Fruit fly (Drosophila melanogaster) whole organism, embryonic: ENCODE measurements around the gene CG33946.

ENCODE experiments used
- Aef1 ChIP-seq: fragments of 200-800 bp; sonication (Bioruptor generic); IDR thresholded peaks from 3 replicates; pipeline ENCODE4 v1.3.6; 2022; ENCODE audit warnings: missing biosample characterization, missing genetic modification characterization
- Atf3 ChIP-seq: fragments of 200-800 bp; sonication (Bioruptor generic); optimal IDR thresholded peaks from 3 replicates; lab custom pipeline; 2016; ENCODE audit warnings: missing biosample characterization, missing genetic modification characterization
- CG12744 ChIP-seq: fragments of 200-800 bp; sonication (Bioruptor generic); optimal IDR thresholded peaks from 2 replicates; lab custom pipeline; 2016; ENCODE audit warnings: missing biosample characterization, missing genetic modification characterization
- CG12942 ChIP-seq: fragments of 200-800 bp; sonication (Bioruptor generic); optimal IDR thresholded peaks from 3 replicates; lab custom pipeline; 2016; ENCODE audit warnings: missing biosample characterization, missing genetic modification characterization
- CG13287 ChIP-seq: fragments of 200-800 bp; sonication (Bioruptor generic); IDR thresholded peaks from 2 replicates; pipeline ENCODE4 v1.3.6; 2022; ENCODE audit warnings: missing biosample characterization, missing genetic modification characterization; ENCODE audit not compliant: partially characterized antibody
- CG14050 ChIP-seq: fragments of 200-800 bp; sonication (Bioruptor generic); IDR thresholded peaks from 3 replicates; pipeline ENCODE4 v1.3.6; 2022; ENCODE audit warnings: missing biosample characterization, missing genetic modification characterization
- CG15479 ChIP-seq: fragments of 200-800 bp; sonication (Bioruptor generic); optimal IDR thresholded peaks from 3 replicates; lab custom pipeline; 2019; ENCODE audit warnings: missing biosample characterization, mild to moderate bottlenecking, missing genetic modification characterization, moderate library complexity
- CG16815 ChIP-seq: fragments of 200-800 bp; sonication (Bioruptor generic); optimal IDR thresholded peaks from 3 replicates; lab custom pipeline; 2017; ENCODE audit warnings: missing biosample characterization, mild to moderate bottlenecking, missing genetic modification characterization
- CG17385 ChIP-seq: fragments of 200-800 bp; sonication (Bioruptor generic); optimal IDR thresholded peaks from 3 replicates; lab custom pipeline; 2018; ENCODE audit warnings: missing biosample characterization, mild to moderate bottlenecking, missing genetic modification characterization
- CG17829 ChIP-seq: fragments of 200-800 bp; optimal IDR thresholded peaks from 2 replicates; lab custom pipeline; 2019; ENCODE audit warnings: missing biosample characterization, mild to moderate bottlenecking, missing genetic modification characterization, moderate library complexity
- CG33213 ChIP-seq: fragments of 200-800 bp; sonication (Bioruptor generic); optimal IDR thresholded peaks from 3 replicates; lab custom pipeline; 2016; ENCODE audit warnings: missing biosample characterization, missing genetic modification characterization
- CG42726 ChIP-seq: fragments of 200-800 bp; sonication (Bioruptor generic); IDR thresholded peaks from 2 replicates; pipeline ENCODE4 v1.3.6; 2022; ENCODE audit warnings: missing biosample characterization, missing genetic modification characterization; ENCODE audit not compliant: partially characterized antibody
- CG43689 ChIP-seq: fragments of 200-800 bp; sonication (Bioruptor generic); IDR thresholded peaks from 2 replicates; pipeline ENCODE4 v1.3.6; 2022; ENCODE audit warnings: missing biosample characterization, missing genetic modification characterization
- CG6683 ChIP-seq: fragments of 200-800 bp; sonication (Bioruptor generic); optimal IDR thresholded peaks from 2 replicates; lab custom pipeline; 2017; ENCODE audit warnings: missing biosample characterization, mild to moderate bottlenecking, missing genetic modification characterization, missing genetic modification reagents
- CG6791 ChIP-seq: fragments of 200-800 bp; sonication (Bioruptor generic); IDR thresholded peaks from 3 replicates; pipeline ENCODE4 v1.3.6; 2022; ENCODE audit warnings: missing biosample characterization, missing genetic modification characterization; ENCODE audit not compliant: partially characterized antibody
- CG7963 ChIP-seq: fragments of 200-800 bp; sonication (Bioruptor generic); IDR thresholded peaks from 3 replicates; pipeline ENCODE4 v1.3.6; 2022; ENCODE audit warnings: missing biosample characterization, missing genetic modification characterization; ENCODE audit not compliant: partially characterized antibody
- CG8944 ChIP-seq: fragments of 200-800 bp; sonication (Bioruptor generic); optimal IDR thresholded peaks from 3 replicates; lab custom pipeline; 2016; ENCODE audit warnings: missing biosample characterization, missing genetic modification characterization
- CG9215 ChIP-seq: fragments of 200-800 bp; sonication (Bioruptor generic); IDR thresholded peaks from 2 replicates; pipeline ENCODE4 v1.3.6; 2022; ENCODE audit warnings: missing biosample characterization, missing genetic modification characterization
- Chrac-16 ChIP-seq: fragments of 200-800 bp; sonication (Bioruptor generic); optimal IDR thresholded peaks from 3 replicates; lab custom pipeline; 2016; ENCODE audit warnings: missing biosample characterization, missing genetic modification characterization
- CoRest ChIP-seq: fragments of 200-800 bp; sonication (Bioruptor generic); optimal IDR thresholded peaks from 3 replicates; lab custom pipeline; 2018; ENCODE audit warnings: missing biosample characterization, mild to moderate bottlenecking, missing genetic modification characterization, moderate library complexity
- Elba2 ChIP-seq: fragments of 200-800 bp; sonication (Bioruptor generic); optimal IDR thresholded peaks from 3 replicates; lab custom pipeline; 2016; ENCODE audit warnings: missing biosample characterization, missing genetic modification characterization
- Fer3 ChIP-seq: fragments of 200-800 bp; sonication (Bioruptor generic); optimal IDR thresholded peaks from 2 replicates; lab custom pipeline; 2018; ENCODE audit warnings: missing biosample characterization, mild to moderate bottlenecking, missing genetic modification characterization, moderate library complexity
- GATAe ChIP-seq: fragments of 200-800 bp; sonication (Bioruptor generic); conservative IDR thresholded peaks from 2 replicates; pipeline ENCODE4 v1.3.6; 2022; ENCODE audit warnings: missing biosample characterization, missing genetic modification characterization
- Gug ChIP-seq: fragments of 200-800 bp; sonication (Bioruptor generic); IDR thresholded peaks from 4 replicates; pipeline ENCODE4 v1.3.6; 2022; ENCODE audit warnings: missing biosample characterization, missing genetic modification characterization
- HHEX ChIP-seq: fragments of 200-800 bp; sonication (Bioruptor generic); optimal IDR thresholded peaks from 3 replicates; lab custom pipeline; 2017; ENCODE audit warnings: missing biosample characterization, mild to moderate bottlenecking, missing genetic modification characterization, missing genetic modification reagents
- Hand ChIP-seq: fragments of 200-800 bp; sonication (Bioruptor generic); optimal IDR thresholded peaks from 2 replicates; lab custom pipeline; 2017; ENCODE audit warnings: mild to moderate bottlenecking, missing biosample characterization, missing genetic modification reagents, missing genetic modification characterization
- HmgZ ChIP-seq: fragments of 200-800 bp; sonication (Bioruptor generic); optimal IDR thresholded peaks from 2 replicates; lab custom pipeline; 2018; ENCODE audit warnings: missing biosample characterization, mild to moderate bottlenecking, missing genetic modification characterization
- Jarid2 ChIP-seq: fragments of 200-800 bp; sonication (Bioruptor generic); optimal IDR thresholded peaks from 3 replicates; lab custom pipeline; 2017; ENCODE audit warnings: mild to moderate bottlenecking, missing biosample characterization, missing genetic modification reagents, missing genetic modification characterization
- NC2β ChIP-seq: fragments of 200-800 bp; sonication (Bioruptor generic); optimal IDR thresholded peaks from 2 replicates; lab custom pipeline; 2016; ENCODE audit warnings: missing biosample characterization, missing genetic modification characterization
- Nf-YC ChIP-seq: fragments of 200-800 bp; optimal IDR thresholded peaks from 3 replicates; lab custom pipeline; 2019; ENCODE audit warnings: missing biosample characterization, mild to moderate bottlenecking, missing genetic modification characterization, moderate library complexity
- Pdp1 ChIP-seq, 2 experiments: fragments of 200-800 bp; sonication (Bioruptor generic); optimal IDR thresholded peaks; 3 replicates each; lab custom pipeline; 2016; ENCODE audit warnings: missing biosample characterization in 2 of 2, missing genetic modification characterization in 2 of 2, mild to moderate bottlenecking in 1 of 2, moderate library complexity in 1 of 2
- Poxn ChIP-seq: fragments of 200-800 bp; sonication (Bioruptor generic); IDR thresholded peaks from 2 replicates; pipeline ENCODE4 v1.3.6; 2022; ENCODE audit warnings: missing biosample characterization, missing genetic modification characterization
- Six4 ChIP-seq: fragments of 200-800 bp; sonication (Bioruptor generic); optimal IDR thresholded peaks from 2 replicates; lab custom pipeline; 2016; ENCODE audit warnings: missing biosample characterization, missing genetic modification characterization
- Sox100B ChIP-seq: fragments of 200-800 bp; sonication (Bioruptor generic); optimal IDR thresholded peaks from 3 replicates; lab custom pipeline; 2018; ENCODE audit warnings: missing biosample characterization, mild to moderate bottlenecking, missing genetic modification characterization
- Sry-β ChIP-seq: fragments of 200-800 bp; sonication (Bioruptor generic); optimal IDR thresholded peaks from 2 replicates; lab custom pipeline; 2018; ENCODE audit warnings: missing biosample characterization, mild to moderate bottlenecking, missing genetic modification characterization, moderate library complexity
- amos ChIP-seq: fragments of 200-800 bp; sonication (Bioruptor generic); IDR thresholded peaks from 2 replicates; pipeline ENCODE4 v1.3.6; 2022; ENCODE audit warnings: missing biosample characterization, missing genetic modification characterization; ENCODE audit not compliant: partially characterized antibody
- ato ChIP-seq: fragments of 200-800 bp; sonication (Bioruptor generic); IDR thresholded peaks from 2 replicates; pipeline ENCODE4 v1.3.6; 2022; ENCODE audit warnings: missing biosample characterization, missing genetic modification characterization; ENCODE audit not compliant: partially characterized antibody
- br ChIP-seq: fragments of >200 bp; optimal IDR thresholded peaks from 2 replicates; lab custom pipeline; 2017
- fd96Cb ChIP-seq: fragments of 200-800 bp; sonication (Bioruptor generic); optimal IDR thresholded peaks from 2 replicates; lab custom pipeline; 2018; ENCODE audit warnings: missing biosample characterization, mild to moderate bottlenecking, missing genetic modification characterization, moderate library complexity
- gcm ChIP-seq: fragments of 200-800 bp; sonication (Bioruptor generic); optimal IDR thresholded peaks from 2 replicates; lab custom pipeline; 2019; ENCODE audit warnings: missing biosample characterization, mild to moderate bottlenecking, missing genetic modification characterization, moderate library complexity
- hb ChIP-seq: fragments of 200-800 bp; sonication (Bioruptor generic); IDR thresholded peaks from 3 replicates; pipeline ENCODE4 v1.3.6; 2022; ENCODE audit warnings: missing biosample characterization, missing genetic modification characterization; ENCODE audit not compliant: partially characterized antibody
- hkb ChIP-seq, 2 experiments: fragments of 200-800 bp in 1 of 2; fragments of >200 bp in 1 of 2; sonication (Bioruptor generic) in 1 of 2; IDR thresholded peaks in 1 of 2; optimal IDR thresholded peaks in 1 of 2; 2 replicates each; pipeline versions ENCODE4 v1.3.6 to Lab custom; 2017 to 2022; ENCODE audit warnings: missing biosample characterization in 1 of 2, missing genetic modification characterization in 1 of 2
- ind ChIP-seq: fragments of 200-800 bp; sonication (Bioruptor generic); optimal IDR thresholded peaks from 3 replicates; lab custom pipeline; 2016; ENCODE audit warnings: missing biosample characterization, missing genetic modification characterization
- nom ChIP-seq: fragments of 200-800 bp; sonication (Bioruptor generic); optimal IDR thresholded peaks from 2 replicates; lab custom pipeline; 2017; ENCODE audit warnings: missing biosample characterization, missing genetic modification characterization, mild to moderate bottlenecking, moderate library complexity, missing genetic modification reagents
- otp ChIP-seq: fragments of 200-800 bp; sonication (Bioruptor generic); IDR thresholded peaks from 3 replicates; pipeline ENCODE4, ENCODE4 v1.3.6; 2022; ENCODE audit warnings: missing biosample characterization, missing genetic modification characterization
- phol ChIP-seq: fragments of 200-800 bp; sonication (Bioruptor generic); optimal IDR thresholded peaks from 3 replicates; lab custom pipeline; 2018; ENCODE audit warnings: missing biosample characterization, mild to moderate bottlenecking, missing genetic modification characterization, moderate library complexity
- pzg ChIP-seq: fragments of 200-800 bp; sonication (Bioruptor generic); optimal IDR thresholded peaks from 3 replicates; lab custom pipeline; 2018; ENCODE audit warnings: missing biosample characterization, mild to moderate bottlenecking, missing genetic modification characterization, moderate library complexity
- stwl ChIP-seq: fragments of 200-800 bp; sonication (Bioruptor generic); optimal IDR thresholded peaks from 3 replicates; lab custom pipeline; 2018; ENCODE audit warnings: missing biosample characterization, mild to moderate bottlenecking, missing genetic modification characterization, moderate library complexity
- unc-4 ChIP-seq: fragments of 200-800 bp; sonication (Bioruptor generic); IDR thresholded peaks from 2 replicates; pipeline ENCODE4 v1.3.6; 2022; ENCODE audit warnings: missing biosample characterization, missing genetic modification characterization; ENCODE audit not compliant: partially characterized antibody

CG33946 gene

DNA sequence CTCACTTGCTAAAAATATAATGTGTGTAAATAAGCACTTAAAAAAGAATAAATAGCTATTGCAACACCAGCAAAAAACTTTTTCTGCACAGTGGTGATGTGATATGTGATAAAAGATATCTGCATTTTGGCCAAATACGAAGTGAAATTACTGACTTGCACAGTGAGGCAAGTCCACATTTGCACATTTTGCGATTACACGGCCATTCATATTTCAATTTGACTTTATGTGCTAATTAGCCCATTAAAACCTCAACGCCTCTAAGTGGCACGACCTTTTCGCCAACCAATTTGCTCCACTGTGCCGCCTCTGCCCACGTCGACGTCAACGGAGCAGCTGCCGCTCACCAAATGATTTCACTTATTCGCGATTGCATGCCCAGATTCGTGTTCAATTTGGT, at the start of gene CG33946:
Gene CG33946 (plus strand): TSS at position 392 of the 400 bp plus-strand sequence.
- TF ChIP-seq Elba2 (GFP tag; lab: Kevin White, UChicago) (no peak), Aef1 (GFP tag; lab: Robert Waterston, UW) (0 out of 3 replicates have a peak, but pooled peaks have one; percentile 23), stwl (tag; lab: Kevin White, UChicago) (no peak), ato (GFP tag; lab: Robert Waterston, UW) (no peak), CG15479 (GFP tag; lab: Kevin White, UChicago) (no peak), unc-4 (GFP tag; lab: Robert Waterston, UW) (no peak), Jarid2 (GFP tag; lab: Kevin White, UChicago) (no peak), hb (GFP tag; lab: Robert Waterston, UW) (no peak), CG42726 (GFP tag; lab: Robert Waterston, UW) (no peak), phol (tag; lab: Kevin White, UChicago) (peak; percentile 43), Chrac-16 (GFP tag; lab: Kevin White, UChicago) (peak; percentile 34), CG12942 (GFP tag; lab: Kevin White, UChicago) (no peak), NC2β (GFP tag; lab: Kevin White, UChicago) (no peak), pzg (GFP tag; lab: Kevin White, UChicago) (no peak), CG43689 (GFP tag; lab: Robert Waterston, UW) (no peak), GATAe (no peak), amos (no peak), ind (peak; percentile 2), br (lab: Kevin White, UChicago) (no peak), Gug (peak; percentile 24; the same call in 1 of the 4 replicates), CG7963 (no peak), CG12744 (GFP tag; lab: Kevin White, UChicago) (no peak), Hand (GFP tag; lab: Kevin White, UChicago) (no peak), Atf3 (GFP tag; lab: Kevin White, UChicago) (no peak), CG6683 (no peak), HmgZ (tag; lab: Kevin White, UChicago) (no peak), CG17385 (GFP tag; lab: Kevin White, UChicago) (no peak), Sox100B (GFP tag; lab: Kevin White, UChicago) (no peak), CG6791 (GFP tag; lab: Robert Waterston, UW) (no peak), Pdp1 (GFP tag; optimal IDR thresholded peaks at IDR 0.05; lab: Kevin White, UChicago) (peak in 1 of 2 experiments; percentile 8), CG33213 (GFP tag; lab: Kevin White, UChicago) (no peak), CG8944 (GFP tag; lab: Kevin White, UChicago) (peak; percentile 32), CG9215 (GFP tag; lab: Robert Waterston, UW) (peak; percentile 34; the same call in 1 of the 2 replicates), Fer3 (tag; lab: Kevin White, UChicago) (no peak), Sry-β (GFP tag; lab: Kevin White, UChicago) (no peak), HHEX (GFP tag; lab: Kevin White, UChicago) (no peak), nom (GFP tag; lab: Kevin White, UChicago) (no peak), otp (0 out of 3 replicates have a peak, but pooled peaks have one; percentile 22), Nf-YC (tag; lab: Kevin White, UChicago) (no peak), CG17829 (tag; lab: Kevin White, UChicago) (no peak), Six4 (GFP tag; lab: Kevin White, UChicago) (no peak), CG14050 (GFP tag; lab: Robert Waterston, UW) (no peak), Poxn (no peak), CG13287 (GFP tag; lab: Robert Waterston, UW) (no peak), CoRest (tag; lab: Kevin White, UChicago) (no peak), CG16815 (peak; percentile 29), fd96Cb (tag; lab: Kevin White, UChicago) (no peak), gcm (no peak), hkb (optimal IDR thresholded peaks at IDR 0.05; lab: Kevin White, UChicago) (no peak), hkb (GFP tag; IDR thresholded peaks at IDR 0.05; lab: Robert Waterston, UW) (peak; percentile 24; the same call in 1 of the 2 replicates)
